Fruit fly (Drosophila melanogaster) whole organism, wandering third instar larva: ENCODE results near the gene CG8132.
A peak's percentile ranks its signal among the peaks of the same experiment; 100 is the strongest.

Source experiments
- CG32264 ChIP-seq: fragments of 200-800 bp; sonication (Bioruptor generic); optimal IDR thresholded peaks from 2 replicates; lab custom pipeline; 2016; ENCODE audit warnings: missing biosample characterization, missing genetic modification characterization
- CG9705 ChIP-seq: fragments of 200-800 bp; sonication (Bioruptor generic); optimal IDR thresholded peaks from 2 replicates; lab custom pipeline; 2018; ENCODE audit warnings: missing biosample characterization, mild to moderate bottlenecking, missing genetic modification characterization
- CrebA ChIP-seq: fragments of 200-800 bp; sonication (Bioruptor generic); optimal IDR thresholded peaks from 2 replicates; lab custom pipeline; 2016; ENCODE audit warnings: missing biosample characterization, mild to moderate bottlenecking, missing genetic modification characterization, borderline replicate concordance
- Dif ChIP-seq: fragments of 200-275, 200-300 bp; sonication (Bioruptor generic); optimal IDR thresholded peaks from 2 replicates; lab custom pipeline; 2018; ENCODE audit warnings: missing biosample characterization, missing genetic modification characterization; ENCODE audit not compliant: partially characterized antibody
- GATAd ChIP-seq: sonication (Bioruptor generic); optimal IDR thresholded peaks from 2 replicates; lab custom pipeline; 2016; ENCODE audit warnings: missing biosample characterization, missing genetic modification characterization
- HLH106 ChIP-seq: fragments of 200-800 bp; optimal IDR thresholded peaks from 3 replicates; lab custom pipeline; 2019; ENCODE audit warnings: missing biosample characterization, mild to moderate bottlenecking, missing genetic modification characterization, moderate library complexity
- Hnf4 ChIP-seq: fragments of 200-800 bp; sonication (Bioruptor generic); optimal IDR thresholded peaks from 2 replicates; lab custom pipeline; 2016; ENCODE audit warnings: missing biosample characterization, mild to moderate bottlenecking, missing genetic modification characterization
- Hr78 ChIP-seq: fragments of >200 bp; optimal IDR thresholded peaks from 2 replicates; lab custom pipeline; 2017; ENCODE audit warnings: missing biosample characterization, missing genetic modification characterization
- Hr83 ChIP-seq: fragments of 200-300 bp; sonication (Bioruptor generic); optimal IDR thresholded peaks from 2 replicates; lab custom pipeline; 2016; ENCODE audit warnings: missing biosample characterization, mild to moderate bottlenecking, missing genetic modification characterization, moderate library complexity; ENCODE audit not compliant: poor library complexity, severe bottlenecking
- Jra ChIP-seq: sonication (Bioruptor generic); optimal IDR thresholded peaks from 2 replicates; lab custom pipeline; 2016; ENCODE audit warnings: missing biosample characterization, missing genetic modification characterization
- Mio ChIP-seq: sonication (Bioruptor generic); optimal IDR thresholded peaks from 2 replicates; lab custom pipeline; 2016; ENCODE audit warnings: missing biosample characterization, missing genetic modification characterization
- Myc ChIP-seq: fragments of >200 bp; optimal IDR thresholded peaks from 2 replicates; lab custom pipeline; 2017
- N ChIP-seq: fragments of >200 bp; optimal IDR thresholded peaks from 2 replicates; lab custom pipeline; 2018; ENCODE audit warnings: missing biosample characterization, missing external identifiers, missing genetic modification characterization
- OdsH ChIP-seq: fragments of 200-800 bp; sonication (Bioruptor generic); optimal IDR thresholded peaks from 2 replicates; lab custom pipeline; 2016; ENCODE audit warnings: missing biosample characterization, mild to moderate bottlenecking, missing genetic modification characterization
- Rel ChIP-seq, 2 experiments: fragments of 200-800 bp; sonication (Bioruptor generic) in 1 of 2; optimal IDR thresholded peaks; 2 replicates in 1 of 2; 3 replicates in 1 of 2; lab custom pipeline; 2016 to 2019; ENCODE audit warnings: mild to moderate bottlenecking in 2 of 2, missing biosample characterization in 2 of 2, missing genetic modification characterization in 2 of 2, moderate library complexity in 1 of 2
- Sp1 ChIP-seq: fragments of 200-800 bp; sonication (Bioruptor generic); optimal IDR thresholded peaks from 3 replicates; lab custom pipeline; 2019; ENCODE audit warnings: missing biosample characterization, mild to moderate bottlenecking, missing genetic modification characterization, moderate library complexity
- Vsx2 ChIP-seq: fragments of 200-300, 225-300 bp; sonication (Bioruptor generic); optimal IDR thresholded peaks from 2 replicates; lab custom pipeline; 2018; ENCODE audit warnings: missing biosample characterization, missing genetic modification characterization; ENCODE audit not compliant: partially characterized antibody
- br ChIP-seq: fragments of 200-800 bp; sonication (Bioruptor generic); optimal IDR thresholded peaks from 2 replicates; lab custom pipeline; 2016; ENCODE audit warnings: missing biosample characterization, missing genetic modification characterization
- brk ChIP-seq: fragments of 200-800 bp; sonication (Bioruptor generic); optimal IDR thresholded peaks from 2 replicates; lab custom pipeline; 2016; ENCODE audit warnings: missing biosample characterization, mild to moderate bottlenecking, missing genetic modification characterization
- dl ChIP-seq, 2 experiments: fragments of 175-275, 200-275 bp in 1 of 2; fragments of 200-275 bp in 1 of 2; sonication (Bioruptor generic); optimal IDR thresholded peaks; lab custom pipeline; 2018; ENCODE audit warnings: mild to moderate bottlenecking in 2 of 2, missing biosample characterization in 2 of 2, missing genetic modification characterization in 2 of 2, moderate library complexity in 2 of 2; ENCODE audit not compliant: partially characterized antibody in 2 of 2, insufficient read depth in 1 of 2
- dmrt93B ChIP-seq: fragments of 200-800 bp; sonication (Bioruptor generic); optimal IDR thresholded peaks from 2 replicates; lab custom pipeline; 2018; ENCODE audit warnings: missing biosample characterization, mild to moderate bottlenecking, missing genetic modification characterization
- dsf ChIP-seq: sonication (Bioruptor generic); optimal IDR thresholded peaks from 2 replicates; lab custom pipeline; 2016; ENCODE audit warnings: missing biosample characterization, missing genetic modification characterization, borderline replicate concordance
- ey ChIP-seq: fragments of 200-800 bp; sonication (Bioruptor generic); optimal IDR thresholded peaks from 2 replicates; lab custom pipeline; 2016; ENCODE audit warnings: missing biosample characterization, missing genetic modification characterization
- foxo ChIP-seq, 2 experiments: fragments of 200-800 bp; sonication (Bioruptor generic); optimal IDR thresholded peaks; 2 replicates in 1 of 2; 3 replicates in 1 of 2; lab custom pipeline; 2016 to 2017; ENCODE audit warnings: missing biosample characterization in 2 of 2, missing genetic modification characterization in 2 of 2
- fru ChIP-seq: fragments of 200-800 bp; sonication (Bioruptor generic); optimal IDR thresholded peaks from 3 replicates; lab custom pipeline; 2016; ENCODE audit warnings: missing biosample characterization, mild to moderate bottlenecking, missing genetic modification characterization
- h ChIP-seq: fragments of 200-800 bp; sonication (Bioruptor generic); optimal IDR thresholded peaks from 3 replicates; lab custom pipeline; 2016; ENCODE audit warnings: missing biosample characterization, mild to moderate bottlenecking, missing genetic modification characterization
- lola ChIP-seq: fragments of >200 bp; optimal IDR thresholded peaks from 2 replicates; lab custom pipeline; 2017; ENCODE audit warnings: missing biosample characterization, missing genetic modification characterization
- psq ChIP-seq: fragments of 200-800 bp; sonication (Bioruptor generic); optimal IDR thresholded peaks from 3 replicates; lab custom pipeline; 2017; ENCODE audit warnings: missing biosample characterization, mild to moderate bottlenecking, missing genetic modification characterization, moderate library complexity
- rgr ChIP-seq: fragments of 200-800 bp; sonication (Bioruptor generic); optimal IDR thresholded peaks from 3 replicates; lab custom pipeline; 2016; ENCODE audit warnings: missing biosample characterization, mild to moderate bottlenecking, missing genetic modification characterization
- sage ChIP-seq: fragments of 200-800 bp; sonication (Bioruptor generic); optimal IDR thresholded peaks from 2 replicates; lab custom pipeline; 2016; ENCODE audit warnings: missing biosample characterization, mild to moderate bottlenecking, missing genetic modification characterization
- sv ChIP-seq: fragments of 200-800 bp; sonication (Bioruptor generic); optimal IDR thresholded peaks from 3 replicates; lab custom pipeline; 2016; ENCODE audit warnings: missing biosample characterization, missing genetic modification characterization
- tai ChIP-seq: sonication (Bioruptor generic); optimal IDR thresholded peaks from 2 replicates; lab custom pipeline; 2016; ENCODE audit warnings: missing biosample characterization, missing genetic modification characterization
- usp ChIP-seq: fragments of >200 bp; optimal IDR thresholded peaks from 2 replicates; lab custom pipeline; 2017; ENCODE audit warnings: missing biosample characterization, missing genetic modification characterization
- woc ChIP-seq: sonication (Bioruptor generic); optimal IDR thresholded peaks from 2 replicates; lab custom pipeline; 2016; ENCODE audit warnings: missing biosample characterization, mild to moderate bottlenecking, missing genetic modification characterization

CG8132 gene

DNA sequence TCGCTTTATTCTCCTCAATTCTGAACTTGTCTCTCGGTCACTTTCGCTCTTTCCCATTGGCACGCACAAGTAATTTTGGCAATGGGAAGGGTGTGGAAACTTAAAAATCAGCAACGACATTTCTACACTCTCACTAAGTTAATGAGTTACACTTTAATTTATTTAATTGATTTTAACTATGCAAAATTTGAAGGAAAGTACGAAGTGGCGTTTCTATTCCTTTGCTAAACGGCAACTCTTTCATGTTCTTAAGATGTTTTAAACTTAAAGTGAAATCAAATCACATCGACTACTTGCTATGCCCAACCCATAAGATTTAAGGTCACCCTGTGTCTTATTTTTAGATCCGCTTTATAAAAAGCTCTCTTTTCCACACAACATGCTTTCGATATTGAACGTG, 30.9 kb upstream of the CG8132 start (continued):
- no peak for TF ChIP-seq CG32264 (GFP tag; lab: Kevin White, UChicago)
- no peak for TF ChIP-seq Jra (GFP tag; lab: Kevin White, UChicago)
- TF ChIP-seq dl (GFP tag; optimal IDR thresholded peaks at IDR 0.05; lab: Kevin White, UChicago; ENCODE audit: insufficient read depth in 1 of 2, partially characterized antibody in 2 of 2) = no peak
- TF ChIP-seq usp (GFP tag; lab: Kevin White, UChicago) = no peak

DNA sequence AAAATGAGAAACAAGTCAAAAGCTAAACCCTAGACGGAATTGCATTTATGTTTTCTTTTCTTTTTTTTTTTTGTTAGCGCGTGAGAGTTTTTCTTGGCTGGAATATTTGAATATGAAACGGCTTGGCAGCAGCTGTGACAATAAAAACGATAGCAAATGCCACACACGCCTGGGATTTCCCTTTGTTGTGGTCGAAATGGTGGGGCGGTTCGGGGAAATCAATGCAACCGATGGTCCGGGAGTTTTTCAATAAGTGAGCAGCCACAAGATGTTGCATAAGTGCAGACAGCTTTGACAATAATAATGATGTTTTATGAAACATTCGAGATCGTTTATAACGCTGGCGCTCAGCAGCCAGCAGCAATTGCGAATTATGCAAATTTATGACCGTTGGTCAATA, 24.5 kb upstream of the CG8132 start:
- no peak for TF ChIP-seq OdsH
- TF ChIP-seq foxo (GFP tag; optimal IDR thresholded peaks at IDR 0.05; lab: Kevin White, UChicago) = no peak
- TF ChIP-seq rgr (GFP tag; lab: Kevin White, UChicago) = no peak
- no peak for TF ChIP-seq Rel (GFP tag; optimal IDR thresholded peaks at IDR 0.05; lab: Kevin White, UChicago)
- TF ChIP-seq Rel (tag; optimal IDR thresholded peaks at IDR 0.05; lab: Kevin White, UChicago) = peak; percentile 63

DNA sequence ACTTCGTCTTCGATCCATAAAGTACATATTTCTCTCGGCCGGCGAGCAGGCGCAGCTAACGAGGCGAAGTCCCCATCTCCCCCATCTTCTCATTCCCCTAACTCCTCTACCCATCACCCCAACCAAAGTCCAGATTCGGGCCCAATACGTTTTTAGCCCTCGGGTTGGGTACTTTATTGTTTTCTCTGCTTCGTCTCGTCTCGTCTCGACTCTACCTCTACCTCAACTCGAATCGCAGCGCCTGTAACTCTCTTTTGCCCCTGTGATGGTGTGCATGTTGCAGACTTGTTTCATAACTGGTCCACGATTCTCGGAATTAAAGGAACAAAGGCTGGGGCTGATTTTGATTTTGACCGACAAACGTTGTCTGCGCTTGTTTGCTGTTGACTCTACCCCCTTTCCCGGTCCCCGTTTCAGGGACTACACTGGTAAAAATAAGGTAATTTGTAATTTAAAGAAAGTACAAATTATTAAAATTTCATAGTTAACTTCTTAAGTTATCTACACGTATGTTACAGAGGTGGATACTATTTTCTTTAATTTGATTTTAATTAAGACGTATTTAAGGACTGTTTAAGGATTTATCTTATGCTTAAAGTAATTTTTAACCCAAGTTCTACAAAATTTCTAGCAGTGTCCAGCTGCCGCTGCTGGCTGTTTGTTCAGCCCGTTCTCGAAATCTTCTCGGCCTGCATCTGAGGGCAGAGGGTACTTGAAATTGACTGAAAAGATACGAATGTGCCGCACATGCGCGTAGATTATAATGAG, 22.5 kb upstream of the CG8132 start:
- peak; percentile 71 for TF ChIP-seq Vsx2
- peak; percentile 88 for TF ChIP-seq ey (GFP tag; lab: Kevin White, UChicago)
- TF ChIP-seq rgr (GFP tag; lab: Kevin White, UChicago) = peak; percentile 88
- peak; percentile 6 for TF ChIP-seq Dif
- no peak for TF ChIP-seq dl (GFP tag; optimal IDR thresholded peaks at IDR 0.05; lab: Kevin White, UChicago; ENCODE audit: insufficient read depth in 1 of 2, partially characterized antibody in 2 of 2)
- TF ChIP-seq brk (GFP tag; lab: Kevin White, UChicago) = peak; percentile 81
- peak; percentile 96 for TF ChIP-seq fru (GFP tag; lab: Kevin White, UChicago)
- peak; percentile 96 for TF ChIP-seq Sp1
- TF ChIP-seq Rel (GFP tag; optimal IDR thresholded peaks at IDR 0.05; lab: Kevin White, UChicago) = peak; percentile 73
- peak; percentile 68 for TF ChIP-seq Rel (tag; optimal IDR thresholded peaks at IDR 0.05; lab: Kevin White, UChicago)
- TF ChIP-seq tai (GFP tag; lab: Kevin White, UChicago) = peak; percentile 71
- peak; percentile 86 for TF ChIP-seq sage (GFP tag; lab: Kevin White, UChicago)
- peak; percentile 82 for TF ChIP-seq Hr83 (GFP tag; lab: Kevin White, UChicago)
- TF ChIP-seq N = no peak
- TF ChIP-seq woc (GFP tag; lab: Kevin White, UChicago) = peak; percentile 98
- no peak for TF ChIP-seq Mio
- TF ChIP-seq GATAd (GFP tag; lab: Kevin White, UChicago) = peak; percentile 11
- TF ChIP-seq h = peak; percentile 95
- TF ChIP-seq CrebA (GFP tag; lab: Kevin White, UChicago) = peak; percentile 64
- peak; percentile 95 for TF ChIP-seq HLH106 (tag; lab: Kevin White, UChicago)
- peak; percentile 88 for TF ChIP-seq br
- peak; percentile 61 for TF ChIP-seq dsf (GFP tag; lab: Kevin White, UChicago)
- TF ChIP-seq foxo (GFP tag; optimal IDR thresholded peaks at IDR 0.05; lab: Kevin White, UChicago) = peak in 1 of 2 experiments; percentile 93
- TF ChIP-seq sv (GFP tag; lab: Kevin White, UChicago) = no peak
- no peak for TF ChIP-seq Hr78
- peak; percentile 79 for TF ChIP-seq dmrt93B
- TF ChIP-seq CG32264 (GFP tag; lab: Kevin White, UChicago) = peak; percentile 73
- TF ChIP-seq Jra (GFP tag; lab: Kevin White, UChicago) = peak; percentile 51
- TF ChIP-seq OdsH = peak; percentile 93
- no peak for TF ChIP-seq lola (GFP tag; lab: Kevin White, UChicago)
- TF ChIP-seq Myc (lab: Kevin White, UChicago) = no peak
- peak; percentile 76 for TF ChIP-seq CG9705 (GFP tag; lab: Kevin White, UChicago)
- TF ChIP-seq Hnf4 = peak; percentile 94
- TF ChIP-seq psq (GFP tag; lab: Kevin White, UChicago) = peak; percentile 93
